Worm (Caenorhabditis elegans) whole organism, L4 larva: Measurements from ENCODE around the gene T26H5.11.

Experiments
- D1046.2 ChIP-seq: fragments of 200-800 bp; sonication (Bioruptor generic); IDR thresholded peaks from 2 replicates; pipeline ENCODE4 v1.3.6; 2022; ENCODE audit warnings: missing genetic modification characterization, missing compliant biosample characterization
- F10B5.3 ChIP-seq: sonication (generic microtip); optimal IDR thresholded peaks from 2 replicates; lab custom pipeline; 2016; ENCODE audit warnings: mild to moderate bottlenecking, missing genetic modification characterization, missing compliant biosample characterization
- F37D6.2 ChIP-seq: sonication (generic microtip); optimal IDR thresholded peaks from 2 replicates; lab custom pipeline; 2016; ENCODE audit warnings: mild to moderate bottlenecking, missing genetic modification characterization, missing compliant biosample characterization
- T20F7.1 ChIP-seq: fragments of 200-800 bp; sonication (Bioruptor generic); optimal IDR thresholded peaks from 2 replicates; lab custom pipeline; 2018; ENCODE audit warnings: mild to moderate bottlenecking, missing genetic modification characterization, missing compliant biosample characterization
- T26A8.4 ChIP-seq: fragments of 200-800 bp; sonication (Bioruptor generic); IDR thresholded peaks from 2 replicates; pipeline ENCODE4 v1.3.6; 2022; ENCODE audit warnings: missing genetic modification characterization, missing compliant biosample characterization
- Y105C5A.15 ChIP-seq: fragments of 200-800 bp; sonication (Bioruptor generic); IDR thresholded peaks from 2 replicates; pipeline ENCODE4 v1.3.6; 2022; ENCODE audit warnings: missing genetic modification characterization, missing compliant biosample characterization
- Y48G9A.11 ChIP-seq: fragments of 200-800 bp; sonication (Bioruptor generic); IDR thresholded peaks from 2 replicates; pipeline ENCODE4 v1.3.6; 2022; ENCODE audit warnings: missing genetic modification reagents, missing genetic modification characterization, missing compliant biosample characterization
- Y5F2A.4 ChIP-seq: fragments of 200-800 bp; sonication (Bioruptor generic); optimal IDR thresholded peaks from 2 replicates; lab custom pipeline; 2018; ENCODE audit warnings: mild to moderate bottlenecking, missing genetic modification characterization, missing compliant biosample characterization
- Y75B8A.6 ChIP-seq: fragments of 200-800 bp; sonication (Bioruptor generic); IDR thresholded peaks from 2 replicates; pipeline ENCODE4 v1.3.6; 2022; ENCODE audit warnings: missing genetic modification reagents, missing genetic modification characterization, missing compliant biosample characterization
- ZK337.2 ChIP-seq: fragments of 200-800 bp; sonication (Bioruptor generic); IDR thresholded peaks from 2 replicates; pipeline ENCODE4 v1.3.6; 2022; ENCODE audit warnings: missing genetic modification reagents, missing genetic modification characterization, missing compliant biosample characterization
- ZK546.5 ChIP-seq, 2 experiments: sonication (generic microtip); optimal IDR thresholded peaks; 2 replicates each; lab custom pipeline; 2017; ENCODE audit warnings: missing biosample characterization in 2 of 2, missing genetic modification characterization in 2 of 2
- aly-2 ChIP-seq: sonication (generic microtip); optimal IDR thresholded peaks from 2 replicates; lab custom pipeline; 2018; ENCODE audit warnings: missing biosample characterization, missing genetic modification characterization
- arid-1 ChIP-seq: fragments of 200-800 bp; sonication (Bioruptor generic); conservative IDR thresholded peaks from 2 replicates; pipeline ENCODE4 v1.3.6; 2022; ENCODE audit warnings: missing genetic modification reagents, missing genetic modification characterization, missing compliant biosample characterization
- ceh-20 ChIP-seq: fragments of 200-800 bp; sonication (Bioruptor generic); IDR thresholded peaks from 2 replicates; pipeline ENCODE4 v1.3.6; 2022; ENCODE audit warnings: missing genetic modification reagents, missing genetic modification characterization, missing compliant biosample characterization
- ceh-28 ChIP-seq: fragments of 150-350 bp; optimal IDR thresholded peaks from 2 replicates; lab custom pipeline; 2014; ENCODE audit warnings: missing biosample characterization, missing genetic modification reagents, missing genetic modification characterization
- ceh-32 ChIP-seq: sonication (generic microtip); optimal IDR thresholded peaks from 2 replicates; lab custom pipeline; 2016; ENCODE audit warnings: mild to moderate bottlenecking, missing genetic modification characterization, missing compliant biosample characterization; ENCODE audit not compliant: poor library complexity
- ces-1 ChIP-seq: fragments of 150-350 bp; sonication (generic microtip); optimal IDR thresholded peaks from 4 replicates; lab custom pipeline; 2014; ENCODE audit warnings: missing biosample characterization, missing genetic modification reagents, missing genetic modification characterization
- daf-12 ChIP-seq: fragments of 150-350 bp; optimal IDR thresholded peaks from 2 replicates; lab custom pipeline; 2014; ENCODE audit warnings: missing biosample characterization, missing genetic modification reagents, missing genetic modification characterization
- dmd-6 ChIP-seq: fragments of 200-800 bp; sonication (Bioruptor generic); IDR thresholded peaks from 2 replicates; pipeline ENCODE4 v1.3.6; 2022; ENCODE audit warnings: missing genetic modification reagents, missing genetic modification characterization, missing compliant biosample characterization
- dpl-1 ChIP-seq: fragments of 150-350 bp; optimal IDR thresholded peaks from 2 replicates; lab custom pipeline; 2014; ENCODE audit warnings: missing biosample characterization, missing genetic modification reagents, missing genetic modification characterization
- fos-1 ChIP-seq: fragments of 150-350 bp; optimal IDR thresholded peaks from 2 replicates; lab custom pipeline; 2014; ENCODE audit warnings: missing biosample characterization, missing genetic modification characterization
- gei-8 ChIP-seq: fragments of 200-800 bp; sonication (Bioruptor generic); optimal IDR thresholded peaks from 2 replicates; lab custom pipeline; 2018; ENCODE audit warnings: mild to moderate bottlenecking, missing genetic modification characterization, missing compliant biosample characterization
- hif-1 ChIP-seq, 2 experiments: sonication (generic microtip); optimal IDR thresholded peaks; 2 replicates each; lab custom pipeline; 2016 to 2017; ENCODE audit warnings: missing compliant biosample characterization in 2 of 2, missing genetic modification characterization in 2 of 2, missing genetic modification reagents in 2 of 2, missing genotype in 2 of 2, mild to moderate bottlenecking in 1 of 2
- hlh-11 ChIP-seq: fragments of 200-800 bp; sonication (Bioruptor generic); optimal IDR thresholded peaks from 2 replicates; lab custom pipeline; 2018; ENCODE audit warnings: mild to moderate bottlenecking, missing genetic modification characterization, missing compliant biosample characterization
- hmg-1.1 ChIP-seq: fragments of 200-800 bp; sonication (Bioruptor generic); IDR thresholded peaks from 2 replicates; pipeline ENCODE4 v1.3.6; 2022; ENCODE audit warnings: missing genetic modification reagents, missing genetic modification characterization, missing compliant biosample characterization
- jun-1 ChIP-seq: fragments of 150-350 bp; optimal IDR thresholded peaks from 2 replicates; lab custom pipeline; 2014; ENCODE audit warnings: missing biosample characterization, missing genetic modification reagents, missing genetic modification characterization
- lim-7 ChIP-seq: fragments of 200-800 bp; sonication (Bioruptor generic); IDR thresholded peaks from 2 replicates; pipeline ENCODE4 v1.3.6; 2022; ENCODE audit warnings: missing genetic modification characterization, missing compliant biosample characterization
- lin-1 ChIP-seq: fragments of 200-800 bp; sonication (Bioruptor generic); IDR thresholded peaks from 2 replicates; pipeline ENCODE4 v1.3.6; 2022; ENCODE audit warnings: missing genetic modification reagents, missing genetic modification characterization, missing compliant biosample characterization
- lin-15B ChIP-seq: fragments of 150-350 bp; sonication (generic microtip); optimal IDR thresholded peaks from 3 replicates; lab custom pipeline; 2014; ENCODE audit warnings: missing biosample characterization, missing genetic modification characterization
- lin-29 ChIP-seq: fragments of 200-800 bp; sonication (Bioruptor generic); IDR thresholded peaks from 2 replicates; pipeline ENCODE4 v1.3.6; 2022; ENCODE audit warnings: missing genetic modification reagents, missing genetic modification characterization, missing compliant biosample characterization
- lin-39 ChIP-seq: fragments of 150-350 bp; optimal IDR thresholded peaks from 2 replicates; lab custom pipeline; 2014; ENCODE audit warnings: missing biosample characterization, missing genetic modification reagents, missing genetic modification characterization
- lsy-2 ChIP-seq, 2 experiments: fragments of 150-350 bp in 1 of 2; sonication (generic microtip) in 1 of 2; optimal IDR thresholded peaks; 2 replicates each; lab custom pipeline; 2014 to 2017; ENCODE audit warnings: missing biosample characterization in 2 of 2, missing genetic modification characterization in 2 of 2
- madf-5 ChIP-seq, 2 experiments: fragments of 200-800 bp; sonication (Bioruptor generic); IDR thresholded peaks; 2 replicates each; pipeline ENCODE4 v1.3.6; 2022; ENCODE audit warnings: missing compliant biosample characterization in 2 of 2, missing genetic modification characterization in 2 of 2
- mdt-29 ChIP-seq: fragments of 200-800 bp; sonication (Bioruptor generic); IDR thresholded peaks from 2 replicates; pipeline ENCODE4 v1.3.6; 2022; ENCODE audit warnings: missing genetic modification reagents, missing genetic modification characterization, missing compliant biosample characterization
- mes-2 ChIP-seq: sonication (generic microtip); optimal IDR thresholded peaks from 2 replicates; lab custom pipeline; 2016; ENCODE audit warnings: missing genotype, mild to moderate bottlenecking, missing genetic modification characterization, missing compliant biosample characterization; ENCODE audit not compliant: poor library complexity, severe bottlenecking
- mxl-2 ChIP-seq: fragments of 200-800 bp; sonication (Bioruptor generic); conservative IDR thresholded peaks from 2 replicates; pipeline ENCODE4 v1.3.6; 2022; ENCODE audit warnings: missing genetic modification reagents, missing genetic modification characterization, missing compliant biosample characterization
- nhr-10 ChIP-seq: fragments of 150-350 bp; optimal IDR thresholded peaks from 2 replicates; lab custom pipeline; 2014; ENCODE audit warnings: missing biosample characterization, missing genetic modification characterization
- nhr-102 ChIP-seq: sonication (generic microtip); optimal IDR thresholded peaks from 2 replicates; lab custom pipeline; 2016; ENCODE audit warnings: mild to moderate bottlenecking, missing genetic modification characterization, moderate library complexity, missing compliant biosample characterization
- nhr-111 ChIP-seq: fragments of 200-800 bp; sonication (Bioruptor generic); optimal IDR thresholded peaks from 2 replicates; lab custom pipeline; 2018; ENCODE audit warnings: mild to moderate bottlenecking, missing genetic modification characterization, missing compliant biosample characterization
- nhr-237 ChIP-seq: sonication (generic microtip); optimal IDR thresholded peaks from 2 replicates; lab custom pipeline; 2017; ENCODE audit warnings: missing biosample characterization, missing genetic modification characterization
- nhr-41 ChIP-seq: fragments of 200-800 bp; sonication (Bioruptor generic); IDR thresholded peaks from 2 replicates; pipeline ENCODE4 v1.3.6; 2022; ENCODE audit warnings: missing genetic modification reagents, missing genetic modification characterization, missing compliant biosample characterization
- nhr-48 ChIP-seq: sonication (generic microtip); optimal IDR thresholded peaks from 2 replicates; lab custom pipeline; 2016; ENCODE audit warnings: mild to moderate bottlenecking, missing genetic modification characterization, missing compliant biosample characterization
- nhr-6 ChIP-seq: fragments of 150-350 bp; optimal IDR thresholded peaks from 2 replicates; lab custom pipeline; 2014; ENCODE audit warnings: missing biosample characterization, missing genetic modification characterization
- nhr-76 ChIP-seq: fragments of 150-350 bp; optimal IDR thresholded peaks from 2 replicates; lab custom pipeline; 2014; ENCODE audit warnings: missing biosample characterization, missing genetic modification characterization
- pha-4 ChIP-seq, 2 experiments: fragments of 150-350 bp in 1 of 2; fragments of 200-800 bp in 1 of 2; sonication (Bioruptor generic) in 1 of 2; IDR thresholded peaks in 1 of 2; optimal IDR thresholded peaks in 1 of 2; 2 replicates each; pipeline versions ENCODE4 v1.3.6 to Lab custom; 2014 to 2022; ENCODE audit warnings: missing genetic modification characterization in 2 of 2, missing genetic modification reagents in 2 of 2, missing biosample characterization in 1 of 2, missing compliant biosample characterization in 1 of 2
- php-3 ChIP-seq: fragments of 200-800 bp; sonication (Bioruptor generic); IDR thresholded peaks from 2 replicates; pipeline ENCODE4 v1.3.6; 2022; ENCODE audit warnings: missing genetic modification reagents, missing genetic modification characterization, missing compliant biosample characterization
- pqm-1 ChIP-seq: sonication (generic microtip); optimal IDR thresholded peaks from 2 replicates; lab custom pipeline; 2017; ENCODE audit warnings: missing biosample characterization, missing genetic modification characterization
- set-16 ChIP-seq: fragments of 200-800 bp; sonication (Bioruptor generic); IDR thresholded peaks from 2 replicates; pipeline ENCODE4 v1.3.6; 2022; ENCODE audit warnings: missing genetic modification reagents, missing genetic modification characterization, missing compliant biosample characterization
- spr-1 ChIP-seq: sonication (generic microtip); optimal IDR thresholded peaks from 2 replicates; lab custom pipeline; 2016; ENCODE audit warnings: mild to moderate bottlenecking, missing genetic modification characterization, missing compliant biosample characterization
- vab-7 ChIP-seq: fragments of 200-800 bp; sonication (Bioruptor generic); IDR thresholded peaks from 2 replicates; pipeline ENCODE4 v1.3.6; 2022; ENCODE audit warnings: missing genetic modification reagents, missing genetic modification characterization, missing compliant biosample characterization
- zip-2 ChIP-seq: fragments of 150-350 bp; optimal IDR thresholded peaks from 2 replicates; lab custom pipeline; 2014; ENCODE audit warnings: missing biosample characterization, missing genetic modification characterization

The T26H5.11 gene

DNA sequence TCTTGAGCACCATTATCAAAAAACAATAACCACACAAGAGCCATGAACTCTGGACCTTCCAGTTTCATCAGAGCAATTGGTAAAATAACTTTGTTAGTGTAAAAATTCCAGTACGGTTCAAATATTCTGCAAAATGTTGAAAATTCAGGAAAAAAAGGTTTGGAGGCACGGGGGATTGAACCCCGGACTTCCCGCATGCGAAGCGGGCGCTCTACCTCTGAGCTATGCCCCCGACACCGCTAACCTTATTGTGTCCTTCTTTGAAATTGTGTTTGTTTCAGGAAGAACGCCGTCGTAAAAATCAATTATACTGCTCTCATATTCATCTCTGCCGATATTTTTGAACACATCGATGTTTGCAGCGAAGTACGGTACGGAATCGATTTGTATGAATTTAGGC is 35.7 kb upstream of the T26H5.11 start (continued):
- no peak for TF ChIP-seq nhr-41 (GFP tag; lab: Robert Waterston, UW)
- no peak for TF ChIP-seq ceh-28 (tag; lab: Kevin White, UChicago)
- no peak for TF ChIP-seq dpl-1
- peak; percentile 56; the same call in 1 of the 2 replicates for TF ChIP-seq arid-1
- TF ChIP-seq mxl-2 = no peak
- TF ChIP-seq ZK337.2 = no peak
- peak; percentile 49 for TF ChIP-seq mes-2 (tag; lab: Kevin White, UChicago)
- no peak for TF ChIP-seq Y5F2A.4
- peak; percentile 40; the same call in 1 of the 2 replicates for TF ChIP-seq Y75B8A.6 (GFP tag; lab: Robert Waterston, UW)
- TF ChIP-seq lin-15B (tag; lab: Kevin White, UChicago) = no peak
- no peak for TF ChIP-seq pqm-1
- peak in 1 of 2 experiments; percentile 32; a peak in 1 of 4 replicates for TF ChIP-seq madf-5 (GFP tag; IDR thresholded peaks at IDR 0.05; lab: Robert Waterston, UW)
- no peak for TF ChIP-seq Y105C5A.15
- TF ChIP-seq T20F7.1 = no peak
- no peak for TF ChIP-seq dmd-6 (GFP tag; lab: Robert Waterston, UW)
- TF ChIP-seq T26A8.4 (GFP tag; lab: Robert Waterston, UW) = no peak
- peak; percentile 68 for TF ChIP-seq lim-7
- TF ChIP-seq F10B5.3 (tag; lab: Kevin White, UChicago) = no peak
- TF ChIP-seq lin-1 (GFP tag; lab: Robert Waterston, UW) = 0 out of 2 replicates have a peak, but pooled peaks have one; percentile 32
- no peak for TF ChIP-seq ces-1 (GFP tag; lab: Kevin White, UChicago)
- no peak for TF ChIP-seq F37D6.2
- TF ChIP-seq nhr-111 = no peak
- peak; percentile 42 for TF ChIP-seq gei-8 (GFP tag; lab: Kevin White, UChicago)
- no peak for TF ChIP-seq aly-2 (tag; lab: Kevin White, UChicago)
- TF ChIP-seq nhr-76 (tag; lab: Kevin White, UChicago) = no peak
- TF ChIP-seq nhr-102 (tag; lab: Kevin White, UChicago) = no peak
- no peak for TF ChIP-seq lsy-2 (tag; optimal IDR thresholded peaks at IDR 0.05; lab: Kevin White, UChicago)
- no peak for TF ChIP-seq fos-1 (tag; lab: Kevin White, UChicago)
- no peak for TF ChIP-seq ceh-20 (GFP tag; lab: Robert Waterston, UW)
- TF ChIP-seq php-3 (GFP tag; lab: Robert Waterston, UW) = no peak
- no peak for TF ChIP-seq nhr-237
- TF ChIP-seq nhr-48 (tag; lab: Kevin White, UChicago) = no peak
- TF ChIP-seq set-16 = no peak
- no peak for TF ChIP-seq mdt-29 (GFP tag; lab: Robert Waterston, UW)
- no peak for TF ChIP-seq lin-29 (GFP tag; lab: Robert Waterston, UW)
- TF ChIP-seq Y48G9A.11 (GFP tag; lab: Robert Waterston, UW) = no peak; the same call in 1 of the 2 replicates
- no peak for TF ChIP-seq lin-39 (tag; lab: Kevin White, UChicago)
- no peak for TF ChIP-seq zip-2
- peak; percentile 13; the same call in 1 of the 2 replicates for TF ChIP-seq pha-4 (GFP tag; IDR thresholded peaks at IDR 0.05; lab: Robert Waterston, UW)
- no peak for TF ChIP-seq pha-4 (tag; optimal IDR thresholded peaks at IDR 0.05; lab: Kevin White, UChicago)
- no peak for TF ChIP-seq ZK546.5 (tag; optimal IDR thresholded peaks at IDR 0.05; lab: Kevin White, UChicago)
- TF ChIP-seq spr-1 = peak; percentile 36
- TF ChIP-seq vab-7 = 0 out of 2 replicates have a peak, but pooled peaks have one; percentile 28
- no peak for TF ChIP-seq hif-1 (tag; optimal IDR thresholded peaks at IDR 0.05; lab: Kevin White, UChicago)
- no peak for TF ChIP-seq D1046.2 (GFP tag; lab: Robert Waterston, UW)
- no peak for TF ChIP-seq jun-1
- peak; percentile 2 for TF ChIP-seq hlh-11
- TF ChIP-seq nhr-10 = no peak
- no peak for TF ChIP-seq daf-12 (tag; lab: Kevin White, UChicago)
- no peak for TF ChIP-seq hmg-1.1 (GFP tag; lab: Robert Waterston, UW)
- TF ChIP-seq nhr-6 (tag; lab: Kevin White, UChicago) = no peak
- TF ChIP-seq ceh-32 (tag; lab: Kevin White, UChicago) = no peak
